Worm (Caenorhabditis elegans) whole organism, mixed stage, embryonic: ENCODE results near the gene ptr-4.

ENCODE experiments used
- blmp-1 ChIP-seq: fragments of 150-350 bp; optimal IDR thresholded peaks from 2 replicates; lab custom pipeline; 2014; ENCODE audit warnings: missing biosample characterization, missing genetic modification characterization
- hlh-1 ChIP-seq: fragments of 150-350 bp; optimal IDR thresholded peaks from 2 replicates; lab custom pipeline; 2014; ENCODE audit warnings: missing biosample characterization, missing genetic modification reagents, missing genetic modification characterization
- nhr-28 ChIP-seq: fragments of 150-350 bp; optimal IDR thresholded peaks from 2 replicates; lab custom pipeline; 2014; ENCODE audit warnings: missing biosample characterization, missing genetic modification characterization
- pha-4 ChIP-seq: fragments of 150-350 bp; optimal IDR thresholded peaks from 2 replicates; lab custom pipeline; 2018; ENCODE audit warnings: missing biosample characterization, missing genetic modification reagents, missing genetic modification characterization
- snpc-4 ChIP-seq: fragments of 150-350 bp; optimal IDR thresholded peaks from 2 replicates; lab custom pipeline; 2014; ENCODE audit warnings: missing biosample characterization, missing genetic modification characterization
- sptf-1 ChIP-seq: sonication (generic microtip); optimal IDR thresholded peaks from 2 replicates; lab custom pipeline; 2017; ENCODE audit warnings: mild to moderate bottlenecking, missing genetic modification characterization, moderate library complexity, missing compliant biosample characterization
- unc-62 ChIP-seq: fragments of 150-350 bp; optimal IDR thresholded peaks from 2 replicates; lab custom pipeline; 2014; ENCODE audit warnings: missing biosample characterization, missing genetic modification reagents, missing genetic modification characterization
- zip-8 ChIP-seq: fragments of 150-350 bp; optimal IDR thresholded peaks from 2 replicates; lab custom pipeline; 2014; ENCODE audit warnings: missing biosample characterization, missing genetic modification characterization

ce11 chrX:6115502-6115901 is 49.7 kb upstream of the ptr-4 start, which contains the start of gene C15H9.3:
- TF ChIP-seq sptf-1 (no peak), blmp-1 (tag; lab: Kevin White, UChicago) (no peak), hlh-1 (tag; lab: Kevin White, UChicago) (no peak), unc-62 (GFP tag; lab: Kevin White, UChicago) (no peak), pha-4 (tag; lab: Kevin White, UChicago) (no peak), zip-8 (tag; lab: Kevin White, UChicago) (no peak), nhr-28 (tag; lab: Kevin White, UChicago) (no peak), snpc-4 (tag; lab: Kevin White, UChicago) (no peak)
